Fruit fly (Drosophila melanogaster): ENCODE results near the gene Ca-beta.

- TF ChIP-seq CTCF (optimal IDR thresholded peaks at IDR 0.05), result no peak
- TF ChIP-seq CG8478 (optimal IDR thresholded peaks at IDR 0.05), result no peak
These were observed 33.0 kb upstream of the Ca-beta start for dm6 chr2L:11236364-11236763.

Data from S2 (cell line).